Worm (Caenorhabditis elegans) whole organism, young adult: ENCODE results near the gene F07E5.12.

ENCODE experiments used
- B0019.2 ChIP-seq: fragments of 200-800 bp; sonication (Bioruptor generic); conservative IDR thresholded peaks from 2 replicates; pipeline ENCODE4 v1.3.6; 2022; ENCODE audit warnings: missing genetic modification reagents, missing genetic modification characterization, missing compliant biosample characterization
- ama-1 ChIP-seq, 3 experiments: fragments of 150-350 bp in 1 of 3; sonication (generic microtip) in 2 of 3; optimal IDR thresholded peaks; 2 replicates each; lab custom pipeline; 2014 to 2018; ENCODE audit warnings: missing biosample characterization in 2 of 3, missing genetic modification characterization in 2 of 3, missing genetic modification reagents in 2 of 3
- dpff-1 ChIP-seq: sonication (generic microtip); optimal IDR thresholded peaks from 2 replicates; lab custom pipeline; 2017; ENCODE audit warnings: mild to moderate bottlenecking, missing genetic modification characterization, missing compliant biosample characterization
- dpl-1 ChIP-seq: fragments of 150-350 bp; optimal IDR thresholded peaks from 2 replicates; lab custom pipeline; 2014; ENCODE audit warnings: missing biosample characterization, missing genetic modification reagents, missing genetic modification characterization
- efl-1 ChIP-seq: fragments of 150-350 bp; optimal IDR thresholded peaks from 2 replicates; lab custom pipeline; 2014; ENCODE audit warnings: missing biosample characterization, missing genetic modification reagents, missing genetic modification characterization
- hsf-1 ChIP-seq: fragments of 200-800 bp; sonication (Bioruptor generic); IDR thresholded peaks from 2 replicates; pipeline ENCODE4 v1.3.6; 2022; ENCODE audit warnings: missing genetic modification reagents, missing genetic modification characterization, missing compliant biosample characterization
- lin-26 ChIP-seq: fragments of 200-800 bp; sonication (Bioruptor generic); IDR thresholded peaks from 2 replicates; pipeline ENCODE4 v1.3.6; 2022; ENCODE audit warnings: missing genetic modification reagents, missing genetic modification characterization, missing compliant biosample characterization
- lin-35 ChIP-seq, 3 experiments: fragments of 150-350 bp in 2 of 3; sonication (generic microtip) in 1 of 3; optimal IDR thresholded peaks; 2 replicates each; lab custom pipeline; 2014 to 2018; ENCODE audit warnings: missing biosample characterization in 3 of 3, missing genetic modification characterization in 3 of 3, missing genetic modification reagents in 3 of 3
- mcd-1 ChIP-seq: fragments of 200-800 bp; sonication (Bioruptor generic); IDR thresholded peaks from 2 replicates; pipeline ENCODE4 v1.3.6; 2022; ENCODE audit warnings: missing genetic modification reagents, missing genetic modification characterization, missing compliant biosample characterization
- unc-130 ChIP-seq: sonication (generic microtip); optimal IDR thresholded peaks from 2 replicates; lab custom pipeline; 2016; ENCODE audit warnings: missing genetic modification reagents, missing genetic modification characterization, missing compliant biosample characterization
- unc-62 ChIP-seq: fragments of 150-350 bp; optimal IDR thresholded peaks from 2 replicates; lab custom pipeline; 2014; ENCODE audit warnings: missing biosample characterization, missing genetic modification reagents, missing genetic modification characterization
- xnd-1 ChIP-seq: sonication (generic microtip); optimal IDR thresholded peaks from 2 replicates; lab custom pipeline; 2016; ENCODE audit warnings: missing genotype, missing genetic modification reagents, missing genetic modification characterization, missing compliant biosample characterization

DNA sequence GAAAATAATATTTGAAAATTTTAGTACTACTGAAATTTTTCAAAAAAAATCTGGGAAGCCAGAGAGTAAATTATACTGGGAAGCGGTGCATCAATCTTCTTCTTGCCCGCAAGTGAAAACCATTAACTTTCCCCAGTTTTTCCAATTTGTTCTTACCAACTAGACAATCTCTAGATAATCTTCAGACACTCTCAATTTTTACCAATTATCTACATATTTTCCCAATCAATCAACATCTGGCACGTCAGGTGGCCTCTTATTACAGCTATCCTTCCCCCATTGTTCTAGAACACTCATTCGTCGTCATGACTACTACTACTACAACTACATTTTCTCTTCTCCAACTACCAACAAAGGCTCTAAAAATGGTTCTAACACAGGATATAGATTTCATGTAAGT is 3.3 kb upstream of the F07E5.12 start, which contains the start of gene fbxb-6:
- TF ChIP-seq dpff-1: no peak
- TF ChIP-seq unc-130 (GFP tag; lab: Kevin White, UChicago): no peak
- TF ChIP-seq dpl-1 (GFP tag; lab: Kevin White, UChicago): no peak
- TF ChIP-seq unc-62 (GFP tag; lab: Kevin White, UChicago): no peak
- TF ChIP-seq B0019.2 (GFP tag; lab: Robert Waterston, UW): no peak
- no peak for TF ChIP-seq ama-1 (optimal IDR thresholded peaks at IDR 0.05; lab: Kevin White, UChicago)
- TF ChIP-seq ama-1 (GFP tag; optimal IDR thresholded peaks at IDR 0.05; lab: Kevin White, UChicago): no peak
- no peak for TF ChIP-seq lin-35 (GFP tag; optimal IDR thresholded peaks at IDR 0.05; lab: Kevin White, UChicago)
- TF ChIP-seq efl-1 (GFP tag; lab: Kevin White, UChicago): no peak
- TF ChIP-seq xnd-1 (tag; lab: Kevin White, UChicago): no peak
- no peak for TF ChIP-seq mcd-1
- TF ChIP-seq lin-26 (GFP tag; lab: Robert Waterston, UW): no peak
- no peak for TF ChIP-seq hsf-1 (GFP tag; lab: Robert Waterston, UW)
